Worm (Caenorhabditis elegans): ENCODE measurements around the gene cnc-3.

- TF ChIP-seq unc-39 (tag; optimal IDR thresholded peaks at IDR 0.05), result no peak
- no peak for TF ChIP-seq lin-1 (GFP tag; IDR thresholded peaks at IDR 0.05)
- TF ChIP-seq lin-39 (tag; optimal IDR thresholded peaks at IDR 0.05), result no peak
- TF ChIP-seq zip-2 (tag; optimal IDR thresholded peaks at IDR 0.05), result no peak
- TF ChIP-seq hif-1 (tag; optimal IDR thresholded peaks at IDR 0.05), result no peak
- no peak for TF ChIP-seq nhr-28 (tag; optimal IDR thresholded peaks at IDR 0.05)
- peak in 1 of 2 experiments; percentile 36 for TF ChIP-seq unc-62 (GFP tag; optimal IDR thresholded peaks at IDR 0.05 in 1 of 2)
- no peak for TF ChIP-seq unc-62 (tag; optimal IDR thresholded peaks at IDR 0.05)
- TF ChIP-seq ama-1 (optimal IDR thresholded peaks at IDR 0.05), result no peak
- no peak for TF ChIP-seq set-16 (GFP tag; IDR thresholded peaks at IDR 0.05)
- TF ChIP-seq fos-1 (tag; optimal IDR thresholded peaks at IDR 0.05), result no peak
- TF ChIP-seq ztf-11 (tag; optimal IDR thresholded peaks at IDR 0.05), result no peak
- TF ChIP-seq daf-12 (tag; optimal IDR thresholded peaks at IDR 0.05), result no peak
These were observed 25.5 kb upstream of the cnc-3 start for ce11 chrV:1422269-1422668.

Measured in whole organism, L4 larva.